Fruit fly (Drosophila melanogaster) S2 (cell line): ENCODE data around the gene chinmo.

ENCODE experiments used
- CG8478 ChIP-seq: fragments of >200 bp; optimal IDR thresholded peaks from 2 replicates; lab custom pipeline; 2018
- CTCF ChIP-seq, 2 experiments: fragments of >200 bp; optimal IDR thresholded peaks; 2 replicates each; lab custom pipeline; 2018

DNA sequence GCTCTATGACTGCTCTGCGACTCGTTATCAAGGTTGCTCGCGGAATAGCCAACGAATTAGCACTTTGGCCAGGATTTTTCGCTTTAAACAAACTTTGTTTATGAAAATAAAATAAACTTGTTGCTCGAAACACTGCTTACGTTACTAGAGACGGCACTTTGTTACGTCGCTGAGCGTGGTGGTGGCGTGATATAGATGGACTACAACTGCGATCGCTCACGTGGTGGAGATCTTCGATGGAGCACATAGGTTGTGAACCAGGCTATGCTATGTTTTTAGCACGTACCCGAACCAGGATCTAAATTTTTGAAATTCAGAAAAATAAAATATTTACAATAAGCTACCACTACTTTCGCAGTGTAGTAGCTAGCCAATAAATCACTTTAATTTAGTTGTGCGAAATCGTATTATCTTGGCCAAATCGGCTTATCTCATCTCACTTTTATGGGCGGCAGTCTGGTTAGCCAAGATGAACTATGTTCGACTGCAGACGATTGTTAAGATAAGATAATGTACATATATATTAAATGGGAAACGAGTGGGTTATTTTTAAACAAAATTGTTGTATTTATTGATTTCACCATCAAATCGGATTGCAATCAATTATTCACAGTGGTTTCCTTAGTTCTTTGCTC, 64.8 kb downstream of the chinmo start, which contains the start of gene frtz:
- TF ChIP-seq CTCF (optimal IDR thresholded peaks at IDR 0.05; lab: Kevin White, UChicago): peak; percentile 81 to 84
- TF ChIP-seq CG8478 (lab: Kevin White, UChicago): no peak
